Worm (Caenorhabditis elegans): ENCODE results near the gene F29A7.4.

- TF ChIP-seq him-1 (tag; optimal IDR thresholded peaks at IDR 0.05), result no peak
- no peak for TF ChIP-seq dao-5 (tag; optimal IDR thresholded peaks at IDR 0.05)
- TF ChIP-seq W03F9.2 (tag; optimal IDR thresholded peaks at IDR 0.05), result no peak
Measured at ce11 chrII:2785787-2786186, 36.0 kb downstream of the F29A7.4 start.

All from whole organism, L4/young adult.